Fruit fly (Drosophila melanogaster) whole organism, embryonic: ENCODE results near the gene CG42323.

Experiments used
- Aef1 ChIP-seq: fragments of 200-800 bp; sonication (Bioruptor generic); IDR thresholded peaks from 3 replicates; pipeline ENCODE4 v1.3.6; 2022; ENCODE audit warnings: missing biosample characterization, missing genetic modification characterization
- Atf6 ChIP-seq: fragments of 200-800 bp; sonication (Bioruptor generic); IDR thresholded peaks from 2 replicates; pipeline ENCODE4 v1.3.6; 2022; ENCODE audit warnings: missing biosample characterization, missing genetic modification characterization
- CG10979 ChIP-seq: fragments of 200-800 bp; sonication (Bioruptor generic); optimal IDR thresholded peaks from 2 replicates; lab custom pipeline; 2018; ENCODE audit warnings: missing biosample characterization, mild to moderate bottlenecking, missing genetic modification characterization, moderate library complexity
- CG11247 ChIP-seq: fragments of 200-800 bp; sonication (Bioruptor generic); IDR thresholded peaks from 2 replicates; pipeline ENCODE4 v1.3.6; 2022; ENCODE audit warnings: missing biosample characterization, missing genetic modification characterization
- CG11695 ChIP-seq: fragments of 200-800 bp; sonication (Bioruptor generic); IDR thresholded peaks from 3 replicates; pipeline ENCODE4 v1.3.6; 2022; ENCODE audit warnings: missing biosample characterization, missing genetic modification characterization
- CG12071 ChIP-seq: fragments of 200-800 bp; sonication (Bioruptor generic); optimal IDR thresholded peaks from 3 replicates; lab custom pipeline; 2018; ENCODE audit warnings: missing biosample characterization, mild to moderate bottlenecking, missing genetic modification characterization
- CG12104 ChIP-seq: fragments of 200-800 bp; sonication (Bioruptor generic); optimal IDR thresholded peaks from 3 replicates; lab custom pipeline; 2016; ENCODE audit warnings: missing biosample characterization, missing genetic modification characterization
- CG15514 ChIP-seq: fragments of 200-800 bp; sonication (Bioruptor generic); optimal IDR thresholded peaks from 3 replicates; lab custom pipeline; 2017; ENCODE audit warnings: missing biosample characterization, missing genetic modification characterization, mild to moderate bottlenecking, moderate library complexity, missing genetic modification reagents
- CG2678 ChIP-seq: fragments of 200-800 bp; sonication (Bioruptor generic); optimal IDR thresholded peaks from 3 replicates; lab custom pipeline; 2019; ENCODE audit warnings: missing biosample characterization, mild to moderate bottlenecking, missing genetic modification characterization, moderate library complexity
- CG2875 ChIP-seq: fragments of 200-800 bp; sonication (Bioruptor generic); optimal IDR thresholded peaks from 2 replicates; lab custom pipeline; 2017; ENCODE audit warnings: missing biosample characterization, mild to moderate bottlenecking, missing genetic modification characterization, missing genetic modification reagents
- CG30020 ChIP-seq: fragments of 200-800 bp; optimal IDR thresholded peaks from 2 replicates; lab custom pipeline; 2019; ENCODE audit warnings: missing biosample characterization, mild to moderate bottlenecking, missing genetic modification characterization, moderate library complexity
- CG30431 ChIP-seq: fragments of 200-800 bp; sonication (Bioruptor generic); optimal IDR thresholded peaks from 2 replicates; lab custom pipeline; 2017; ENCODE audit warnings: missing biosample characterization, missing genetic modification characterization
- CG31441 ChIP-seq: fragments of 200-800 bp; sonication (Bioruptor generic); IDR thresholded peaks from 2 replicates; pipeline ENCODE4 v1.3.6; 2022; ENCODE audit warnings: missing biosample characterization, missing genetic modification characterization
- CG32532 ChIP-seq: fragments of 200-800 bp; sonication (Bioruptor generic); IDR thresholded peaks from 2 replicates; pipeline ENCODE4 v1.3.6; 2022; ENCODE audit warnings: missing biosample characterization, missing genetic modification characterization
- CG43689 ChIP-seq: fragments of 200-800 bp; sonication (Bioruptor generic); IDR thresholded peaks from 2 replicates; pipeline ENCODE4 v1.3.6; 2022; ENCODE audit warnings: missing biosample characterization, missing genetic modification characterization
- CG6689 ChIP-seq: fragments of 200-800 bp; sonication (Bioruptor generic); IDR thresholded peaks from 2 replicates; pipeline ENCODE4 v1.3.6; 2022; ENCODE audit warnings: missing biosample characterization, missing genetic modification characterization
- CG6813 ChIP-seq: fragments of 200-800 bp; sonication (Bioruptor generic); optimal IDR thresholded peaks from 2 replicates; lab custom pipeline; 2017; ENCODE audit warnings: missing biosample characterization, missing genetic modification characterization, mild to moderate bottlenecking, moderate library complexity, missing genetic modification reagents
- CG7839 ChIP-seq: fragments of 200-800 bp; sonication (Bioruptor generic); optimal IDR thresholded peaks from 3 replicates; lab custom pipeline; 2018; ENCODE audit warnings: missing biosample characterization, mild to moderate bottlenecking, missing genetic modification characterization, moderate library complexity
- CG9817 ChIP-seq: fragments of 200-800 bp; sonication (Bioruptor generic); optimal IDR thresholded peaks from 2 replicates; lab custom pipeline; 2018; ENCODE audit warnings: missing biosample characterization, mild to moderate bottlenecking, missing genetic modification characterization, moderate library complexity
- D19B ChIP-seq: fragments of 200-800 bp; sonication (Bioruptor generic); optimal IDR thresholded peaks from 2 replicates; lab custom pipeline; 2017; ENCODE audit warnings: missing biosample characterization, mild to moderate bottlenecking, missing genetic modification characterization
- Dip2 ChIP-seq: fragments of 200-800 bp; sonication (Bioruptor generic); IDR thresholded peaks from 2 replicates; pipeline ENCODE4 v1.3.6; 2022; ENCODE audit warnings: missing biosample characterization, missing genetic modification characterization
- Fer2 ChIP-seq: fragments of 200-800 bp; sonication (Bioruptor generic); optimal IDR thresholded peaks from 2 replicates; lab custom pipeline; 2018; ENCODE audit warnings: missing biosample characterization, mild to moderate bottlenecking, missing genetic modification characterization, moderate library complexity
- HLHmδ ChIP-seq: fragments of 200-800 bp; sonication (Bioruptor generic); optimal IDR thresholded peaks from 2 replicates; lab custom pipeline; 2018; ENCODE audit warnings: missing biosample characterization, mild to moderate bottlenecking, missing genetic modification characterization, moderate library complexity
- Kr ChIP-seq: fragments of 200-800 bp; sonication (Bioruptor generic); optimal IDR thresholded peaks from 2 replicates; lab custom pipeline; 2017; ENCODE audit warnings: missing biosample characterization, mild to moderate bottlenecking, missing genetic modification characterization
- Meics ChIP-seq: fragments of 200-800 bp; sonication (Bioruptor generic); optimal IDR thresholded peaks from 2 replicates; lab custom pipeline; 2017; ENCODE audit warnings: missing biosample characterization, mild to moderate bottlenecking, missing genetic modification characterization
- Rx ChIP-seq: fragments of 200-800 bp; sonication (Bioruptor generic); IDR thresholded peaks from 2 replicates; pipeline ENCODE4 v1.3.6; 2022; ENCODE audit warnings: missing biosample characterization, missing genetic modification characterization
- Side ChIP-seq: fragments of 200-800 bp; sonication (Bioruptor generic); optimal IDR thresholded peaks from 2 replicates; lab custom pipeline; 2016; ENCODE audit warnings: missing biosample characterization, missing genetic modification characterization
- Sox102F ChIP-seq: fragments of 200-800 bp; sonication (Bioruptor generic); optimal IDR thresholded peaks from 2 replicates; lab custom pipeline; 2018; ENCODE audit warnings: missing biosample characterization, mild to moderate bottlenecking, missing genetic modification characterization, moderate library complexity
- Vsx1 ChIP-seq: fragments of 200-800 bp; sonication (Bioruptor generic); optimal IDR thresholded peaks from 2 replicates; lab custom pipeline; 2017; ENCODE audit warnings: missing biosample characterization, mild to moderate bottlenecking, missing genetic modification characterization, missing genetic modification reagents
- bab2 ChIP-seq: fragments of 200-800 bp; sonication (Bioruptor generic); optimal IDR thresholded peaks from 2 replicates; lab custom pipeline; 2016; ENCODE audit warnings: missing biosample characterization, missing genetic modification characterization
- dmrt99B ChIP-seq: fragments of 200-800 bp; sonication (Bioruptor generic); optimal IDR thresholded peaks from 2 replicates; lab custom pipeline; 2018; ENCODE audit warnings: missing biosample characterization, mild to moderate bottlenecking, missing genetic modification characterization, moderate library complexity
- grau ChIP-seq: fragments of 200-800 bp; optimal IDR thresholded peaks from 3 replicates; lab custom pipeline; 2019; ENCODE audit warnings: missing biosample characterization, mild to moderate bottlenecking, missing genetic modification characterization, moderate library complexity
- gro ChIP-seq: fragments of 200-800 bp; sonication (Bioruptor generic); optimal IDR thresholded peaks from 2 replicates; lab custom pipeline; 2016; ENCODE audit warnings: missing biosample characterization, missing genetic modification characterization
- kay ChIP-seq: fragments of 200-800 bp; sonication (Bioruptor generic); optimal IDR thresholded peaks from 2 replicates; lab custom pipeline; 2016; ENCODE audit warnings: missing biosample characterization, missing genetic modification characterization
- lilli ChIP-seq: fragments of 200-800 bp; sonication (Bioruptor generic); optimal IDR thresholded peaks from 3 replicates; lab custom pipeline; 2016; ENCODE audit warnings: missing biosample characterization, missing genetic modification characterization
- odd ChIP-seq: fragments of 200-800 bp; sonication (Bioruptor generic); optimal IDR thresholded peaks from 2 replicates; lab custom pipeline; 2017; ENCODE audit warnings: missing biosample characterization, mild to moderate bottlenecking, missing genetic modification characterization
- org-1 ChIP-seq: fragments of 200-800 bp; sonication (Bioruptor generic); optimal IDR thresholded peaks from 2 replicates; lab custom pipeline; 2017; ENCODE audit warnings: missing biosample characterization, missing genetic modification characterization
- pan ChIP-seq, 4 experiments: fragments of >200 bp in 3 of 4; fragments of 200-800 bp in 1 of 4; sonication (Bioruptor generic) in 1 of 4; optimal IDR thresholded peaks in 3 of 4; IDR thresholded peaks in 1 of 4; 2 replicates each; pipeline versions ENCODE4 v1.3.6 to Lab custom; 2017 to 2022; ENCODE audit warnings: missing biosample characterization in 2 of 4, missing genetic modification characterization in 2 of 4, mixed read lengths in 1 of 4
- pho ChIP-seq: fragments of 200-800 bp; sonication (Bioruptor generic); optimal IDR thresholded peaks from 2 replicates; lab custom pipeline; 2016; ENCODE audit warnings: missing biosample characterization, missing genetic modification characterization
- pnt ChIP-seq: fragments of 200-800 bp; sonication (Bioruptor generic); optimal IDR thresholded peaks from 3 replicates; lab custom pipeline; 2016; ENCODE audit warnings: missing biosample characterization, missing genetic modification characterization
- row ChIP-seq: fragments of 200-800 bp; sonication (Bioruptor generic); IDR thresholded peaks from 3 replicates; pipeline ENCODE4 v1.3.6; 2022; ENCODE audit warnings: missing biosample characterization, missing genetic modification characterization
- sob ChIP-seq: fragments of 200-800 bp; sonication (Bioruptor generic); IDR thresholded peaks from 2 replicates; pipeline ENCODE4 v1.3.6; 2022; ENCODE audit warnings: missing biosample characterization, missing genetic modification characterization
- sqz ChIP-seq: fragments of 200-800 bp; sonication (Bioruptor generic); optimal IDR thresholded peaks from 3 replicates; lab custom pipeline; 2018; ENCODE audit warnings: missing biosample characterization, mild to moderate bottlenecking, missing genetic modification characterization
- trh ChIP-seq: fragments of 200-800 bp; sonication (Bioruptor generic); optimal IDR thresholded peaks from 2 replicates; lab custom pipeline; 2016; ENCODE audit warnings: missing biosample characterization, missing genetic modification characterization
- twi ChIP-seq: fragments of 200-800 bp; optimal IDR thresholded peaks from 2 replicates; lab custom pipeline; 2019; ENCODE audit warnings: missing biosample characterization, mild to moderate bottlenecking, missing genetic modification characterization, moderate library complexity
- vnd ChIP-seq: fragments of 200-800 bp; sonication (Bioruptor generic); IDR thresholded peaks from 3 replicates; pipeline ENCODE4 v1.3.6; 2022; ENCODE audit warnings: missing biosample characterization, missing genetic modification characterization; ENCODE audit not compliant: partially characterized antibody
- zf30C ChIP-seq: fragments of 200-800 bp; sonication (Bioruptor generic); optimal IDR thresholded peaks from 3 replicates; lab custom pipeline; 2018; ENCODE audit warnings: missing biosample characterization, mild to moderate bottlenecking, missing genetic modification characterization

The CG42323 gene

dm6 chrX:18404632-18405238 is 17.5 kb upstream of the CG42323 start (continued):
- TF ChIP-seq CG43689 (no peak), CG7839 (tag; lab: Kevin White, UChicago) (peak; percentile 54), sqz (no peak), Fer2 (tag; lab: Kevin White, UChicago) (no peak)

- TF ChIP-seq zf30C (GFP tag; lab: Kevin White, UChicago), result peak; percentile 60
- TF ChIP-seq CG32532 (GFP tag; lab: Robert Waterston, UW), result peak; percentile 60; the same call in 1 of the 2 replicates
- TF ChIP-seq vnd (GFP tag; lab: Robert Waterston, UW), result no peak
- peak; percentile 82 for TF ChIP-seq Sox102F (GFP tag; lab: Kevin White, UChicago)
- no peak for TF ChIP-seq Kr (GFP tag; lab: Kevin White, UChicago)
- TF ChIP-seq CG30020 (tag; lab: Kevin White, UChicago), result no peak
- TF ChIP-seq CG10979, result peak; percentile 78
- TF ChIP-seq grau, result peak; percentile 74
- no peak for TF ChIP-seq Side (GFP tag; lab: Kevin White, UChicago)
- peak; percentile 48 for TF ChIP-seq CG15514 (GFP tag; lab: Kevin White, UChicago)
- peak; percentile 90 for TF ChIP-seq CG31441 (GFP tag; lab: Robert Waterston, UW)
- peak; percentile 85 for TF ChIP-seq CG2678 (tag; lab: Kevin White, UChicago)
- TF ChIP-seq CG43689, result peak; percentile 40; the same call in 1 of the 2 replicates
- peak; percentile 64 for TF ChIP-seq Vsx1 (GFP tag; lab: Kevin White, UChicago)
- TF ChIP-seq org-1, result peak; percentile 39
- TF ChIP-seq kay (GFP tag; lab: Kevin White, UChicago), result peak; percentile 22
- TF ChIP-seq bab2 (GFP tag; lab: Kevin White, UChicago), result peak; percentile 27
- peak; percentile 24 for TF ChIP-seq CG6813
- TF ChIP-seq CG12104 (GFP tag; lab: Kevin White, UChicago), result peak; percentile 55
- TF ChIP-seq pho (GFP tag; lab: Kevin White, UChicago), result peak; percentile 23
- peak; percentile 51 for TF ChIP-seq CG30431 (GFP tag; lab: Kevin White, UChicago)
- peak; percentile 57 for TF ChIP-seq Meics
- TF ChIP-seq D19B (GFP tag; lab: Kevin White, UChicago), result peak; percentile 25
- peak; percentile 18 for TF ChIP-seq twi (tag; lab: Kevin White, UChicago)
- peak; percentile 88 for TF ChIP-seq dmrt99B (tag; lab: Kevin White, UChicago)
- peak; percentile 27 for TF ChIP-seq CG2875 (GFP tag; lab: Kevin White, UChicago)
- TF ChIP-seq Atf6 (GFP tag; lab: Robert Waterston, UW), result peak; percentile 64
- TF ChIP-seq CG11247 (GFP tag; lab: Robert Waterston, UW), result no peak
- peak; percentile 42 for TF ChIP-seq trh (GFP tag; lab: Kevin White, UChicago)
- TF ChIP-seq Dip2 (GFP tag; lab: Robert Waterston, UW), result no peak
- 0 out of 2 replicates have a peak, but pooled peaks have one; percentile 26 for TF ChIP-seq sob (GFP tag; lab: Robert Waterston, UW)
- TF ChIP-seq CG6689 (GFP tag; lab: Robert Waterston, UW), result peak; percentile 57
- peak; percentile 42; the same call in 1 of the 3 replicates for TF ChIP-seq Aef1 (GFP tag; lab: Robert Waterston, UW)
- TF ChIP-seq CG11695 (GFP tag; lab: Robert Waterston, UW), result peak; percentile 51; the same call in 2 of the 3 replicates
- peak; percentile 61 for TF ChIP-seq odd
- peak; percentile 14 for TF ChIP-seq CG12071 (GFP tag; lab: Kevin White, UChicago)
- no peak for TF ChIP-seq pan (optimal IDR thresholded peaks at IDR 0.05; lab: Kevin White, UChicago)
- peak in 1 of 2 experiments; percentile 46 for TF ChIP-seq pan (GFP tag; optimal IDR thresholded peaks at IDR 0.05 in 1 of 2, IDR thresholded peaks at IDR 0.05 in 1 of 2)
- TF ChIP-seq gro, result peak; percentile 35
- peak; percentile 60 for TF ChIP-seq row (GFP tag; lab: Robert Waterston, UW)
- TF ChIP-seq CG9817 (tag; lab: Kevin White, UChicago), result peak; percentile 41
- TF ChIP-seq lilli (GFP tag; lab: Kevin White, UChicago), result peak; percentile 76
- TF ChIP-seq Rx (GFP tag; lab: Robert Waterston, UW), result peak; percentile 2; the same call in 1 of the 2 replicates
- no peak for TF ChIP-seq HLHmδ
- peak; percentile 29 for TF ChIP-seq pnt (GFP tag; lab: Kevin White, UChicago)
Observed at dm6 chrX:18405567-18406059, 16.6 kb upstream of the CG42323 start.
